ENCODE assay signal across 2 worm cellular contexts in genomic region chrIII:8646021-8646420, ce11.
TF ChIP-seq lines count a peak whose summit lies in the region.

No protein-coding gene starts in this region.

TF ChIP-seq in whole organism, L4 larva, 104 proteins besides CTCF, POLR2A, EP300 and RAD21 (continued from another document):
- TF ChIP-seq hmg-1.1 (GFP tag; IDR thresholded peaks at IDR 0.05; lab: Robert Waterston, UW) (0 out of 2 replicates have a peak, but pooled peaks have one; percentile 12), R02D3.7 (tag; optimal IDR thresholded peaks at IDR 0.05; lab: Kevin White, UChicago) (no peak), egl-27 (tag; optimal IDR thresholded peaks at IDR 0.05; lab: Kevin White, UChicago) (no peak), daf-8 (GFP tag; IDR thresholded peaks at IDR 0.05; lab: Robert Waterston, UW) (no peak)

TF ChIP-seq in whole organism, young adult, 124 proteins besides CTCF, POLR2A, EP300 and RAD21 (continued from another document):
- peak; percentile 41; the same call in 1 of the 2 replicates for TF ChIP-seq D2030.7 (GFP tag; IDR thresholded peaks at IDR 0.05; lab: Robert Waterston, UW)
- TF ChIP-seq ztf-22 (GFP tag; optimal IDR thresholded peaks at IDR 0.05; lab: Kevin White, UChicago) = no peak
- TF ChIP-seq attf-6 (GFP tag; IDR thresholded peaks at IDR 0.05; lab: Robert Waterston, UW) = no peak
- TF ChIP-seq ztf-6 (GFP tag; IDR thresholded peaks at IDR 0.05; lab: Robert Waterston, UW) = no peak
- TF ChIP-seq ccch-3 (GFP tag; optimal IDR thresholded peaks at IDR 0.05; lab: Kevin White, UChicago) = no peak
- TF ChIP-seq hlh-26 (GFP tag; conservative IDR thresholded peaks at IDR 0.05; lab: Robert Waterston, UW) = no peak
- TF ChIP-seq tlf-1 (GFP tag; optimal IDR thresholded peaks at IDR 0.05; lab: Kevin White, UChicago) = no peak
- no peak for TF ChIP-seq B0035.1 (tag; optimal IDR thresholded peaks at IDR 0.05; lab: Kevin White, UChicago)
- no peak for TF ChIP-seq attf-3 (GFP tag; conservative IDR thresholded peaks at IDR 0.05; lab: Robert Waterston, UW)
- TF ChIP-seq egl-18 (GFP tag; IDR thresholded peaks at IDR 0.05; lab: Robert Waterston, UW) = no peak
- 0 out of 2 replicates have a peak, but pooled peaks have one; percentile 8 for TF ChIP-seq ztf-28 (GFP tag; IDR thresholded peaks at IDR 0.05; lab: Robert Waterston, UW)
- peak; percentile 46; the same call in 1 of the 2 replicates for TF ChIP-seq pbrm-1 (GFP tag; IDR thresholded peaks at IDR 0.05; lab: Robert Waterston, UW)
- peak; percentile 33 for TF ChIP-seq madf-10 (tag; optimal IDR thresholded peaks at IDR 0.05; lab: Kevin White, UChicago)
- TF ChIP-seq F39B2.1 (GFP tag; IDR thresholded peaks at IDR 0.05; lab: Robert Waterston, UW) = no peak
- TF ChIP-seq F23B12.7 (tag; optimal IDR thresholded peaks at IDR 0.05; lab: Kevin White, UChicago; ENCODE audit: insufficient read depth) = peak; percentile 39
- TF ChIP-seq lin-54 (GFP tag; optimal IDR thresholded peaks at IDR 0.05; lab: Kevin White, UChicago) = no peak
- TF ChIP-seq dox-1 (GFP tag; IDR thresholded peaks at IDR 0.05; lab: Robert Waterston, UW) = no peak
- no peak for TF ChIP-seq ets-4 (GFP tag; optimal IDR thresholded peaks at IDR 0.05; lab: Kevin White, UChicago)
- no peak for TF ChIP-seq hrde-1 (tag; optimal IDR thresholded peaks at IDR 0.05; lab: Kevin White, UChicago; ENCODE audit: borderline replicate concordance)
- TF ChIP-seq hmg-20 (GFP tag; IDR thresholded peaks at IDR 0.05; lab: Robert Waterston, UW) = no peak
- peak; percentile 34 for TF ChIP-seq athp-1 (tag; optimal IDR thresholded peaks at IDR 0.05; lab: Kevin White, UChicago)
- no peak for TF ChIP-seq pha-4 (tag; optimal IDR thresholded peaks at IDR 0.05; lab: Kevin White, UChicago)
- TF ChIP-seq efl-1 (GFP tag; optimal IDR thresholded peaks at IDR 0.05; lab: Kevin White, UChicago) = no peak
- TF ChIP-seq nhr-120 (GFP tag; IDR thresholded peaks at IDR 0.05; lab: Robert Waterston, UW) = no peak
- TF ChIP-seq mes-4 (tag; optimal IDR thresholded peaks at IDR 0.05; lab: Kevin White, UChicago) = no peak
- TF ChIP-seq lsy-27 (tag; optimal IDR thresholded peaks at IDR 0.05; lab: Kevin White, UChicago; ENCODE audit: borderline replicate concordance, insufficient read depth) = no peak
- no peak for TF ChIP-seq madf-3 (GFP tag; IDR thresholded peaks at IDR 0.05; lab: Robert Waterston, UW)
- no peak for TF ChIP-seq sea-2 (GFP tag; IDR thresholded peaks at IDR 0.05; lab: Robert Waterston, UW)
- no peak for TF ChIP-seq nhr-27 (tag; optimal IDR thresholded peaks at IDR 0.05; lab: Kevin White, UChicago)
- no peak for TF ChIP-seq nhr-179 (tag; optimal IDR thresholded peaks at IDR 0.05; lab: Kevin White, UChicago)
- TF ChIP-seq unc-62 (GFP tag; optimal IDR thresholded peaks at IDR 0.05; lab: Kevin White, UChicago) = no peak
- TF ChIP-seq lin-40 (tag; optimal IDR thresholded peaks at IDR 0.05; lab: Kevin White, UChicago) = no peak
- TF ChIP-seq gei-17 (GFP tag; optimal IDR thresholded peaks at IDR 0.05; lab: Kevin White, UChicago) = no peak
- no peak for TF ChIP-seq dpl-1 (GFP tag; optimal IDR thresholded peaks at IDR 0.05; lab: Kevin White, UChicago)
- TF ChIP-seq egl-44 (GFP tag; IDR thresholded peaks at IDR 0.05; lab: Robert Waterston, UW) = no peak
- no peak for TF ChIP-seq madf-8 (GFP tag; conservative IDR thresholded peaks at IDR 0.05; lab: Robert Waterston, UW)
- peak; percentile 80 for TF ChIP-seq lin-26 (GFP tag; IDR thresholded peaks at IDR 0.05; lab: Robert Waterston, UW)
- no peak for TF ChIP-seq lag-1 (GFP tag; IDR thresholded peaks at IDR 0.05; lab: Robert Waterston, UW)
- no peak for TF ChIP-seq B0019.2 (GFP tag; conservative IDR thresholded peaks at IDR 0.05; lab: Robert Waterston, UW)
- TF ChIP-seq nfyb-1 (GFP tag; IDR thresholded peaks at IDR 0.05; lab: Robert Waterston, UW) = no peak
- no peak for TF ChIP-seq ztf-26 (tag; optimal IDR thresholded peaks at IDR 0.05; lab: Kevin White, UChicago)
- peak; percentile 98 for TF ChIP-seq tbp1 (GFP tag; optimal IDR thresholded peaks at IDR 0.05; lab: Kevin White, UChicago)
- no peak for TF ChIP-seq sptf-2 (GFP tag; optimal IDR thresholded peaks at IDR 0.05; lab: Kevin White, UChicago)
- TF ChIP-seq Y79H2A.3 (GFP tag; conservative IDR thresholded peaks at IDR 0.05; lab: Robert Waterston, UW) = no peak
- TF ChIP-seq F10E7.11 (tag; optimal IDR thresholded peaks at IDR 0.05; lab: Kevin White, UChicago) = no peak
- TF ChIP-seq egrh-3 (GFP tag; IDR thresholded peaks at IDR 0.05; lab: Robert Waterston, UW) = no peak
- no peak for TF ChIP-seq nhr-80 (tag; optimal IDR thresholded peaks at IDR 0.05; lab: Kevin White, UChicago)
- no peak for TF ChIP-seq Y53F4B.3 (GFP tag; IDR thresholded peaks at IDR 0.05; lab: Robert Waterston, UW)
- TF ChIP-seq xnd-1 (tag; optimal IDR thresholded peaks at IDR 0.05; lab: Kevin White, UChicago) = no peak
- no peak for TF ChIP-seq akir-1 (GFP tag; optimal IDR thresholded peaks at IDR 0.05; lab: Kevin White, UChicago)
- TF ChIP-seq fkh-3 (tag; optimal IDR thresholded peaks at IDR 0.05; lab: Kevin White, UChicago) = no peak
- no peak for TF ChIP-seq ceh-91 (GFP tag; IDR thresholded peaks at IDR 0.05; lab: Robert Waterston, UW)
- TF ChIP-seq hmg-1.2 (GFP tag; IDR thresholded peaks at IDR 0.05; lab: Robert Waterston, UW) = peak; percentile 56
- no peak for TF ChIP-seq ztf-3 (GFP tag; optimal IDR thresholded peaks at IDR 0.05; lab: Kevin White, UChicago)
- TF ChIP-seq die-1 (tag; optimal IDR thresholded peaks at IDR 0.05; lab: Kevin White, UChicago) = peak; percentile 80
- no peak for TF ChIP-seq cebp-2 (GFP tag; IDR thresholded peaks at IDR 0.05; lab: Robert Waterston, UW)
- no peak for TF ChIP-seq K11D2.4 (GFP tag; IDR thresholded peaks at IDR 0.05; lab: Robert Waterston, UW)
- peak; percentile 39 for TF ChIP-seq snpc-1.3 (tag; optimal IDR thresholded peaks at IDR 0.05; lab: Kevin White, UChicago; ENCODE audit: insufficient read depth)
- TF ChIP-seq lsl-1 (GFP tag; optimal IDR thresholded peaks at IDR 0.05; lab: Kevin White, UChicago) = peak; percentile 49
- TF ChIP-seq bed-2 (GFP tag; IDR thresholded peaks at IDR 0.05; lab: Robert Waterston, UW) = no peak
- no peak for TF ChIP-seq zfh-2 (GFP tag; conservative IDR thresholded peaks at IDR 0.05; lab: Robert Waterston, UW)
- TF ChIP-seq tbx-9 (tag; optimal IDR thresholded peaks at IDR 0.05; lab: Kevin White, UChicago; ENCODE audit: borderline replicate concordance) = no peak
- TF ChIP-seq hsf-1 (GFP tag; IDR thresholded peaks at IDR 0.05; lab: Robert Waterston, UW) = 0 out of 2 replicates have a peak, but pooled peaks have one; percentile 36
- peak; percentile 61 for TF ChIP-seq snpc-4 (GFP tag; optimal IDR thresholded peaks at IDR 0.05; lab: Kevin White, UChicago)
- peak in 2 of 4 experiments; percentile 22 to 54 for TF ChIP-seq snpc-4 (tag; optimal IDR thresholded peaks at IDR 0.05; lab: Kevin White, UChicago)
- TF ChIP-seq B0261.1 (tag; optimal IDR thresholded peaks at IDR 0.05; lab: Kevin White, UChicago) = peak; percentile 83
- peak; percentile 49; the same call in 1 of the 2 replicates for TF ChIP-seq Y56A3A.18 (GFP tag; IDR thresholded peaks at IDR 0.05; lab: Robert Waterston, UW)
- peak; percentile 78 for TF ChIP-seq rpc-1 (optimal IDR thresholded peaks at IDR 0.05; lab: Kevin White, UChicago)
- peak; percentile 88 for TF ChIP-seq rpc-1 (tag; optimal IDR thresholded peaks at IDR 0.05; lab: Kevin White, UChicago)
- peak; percentile 90 for TF ChIP-seq him-1 (tag; optimal IDR thresholded peaks at IDR 0.05; lab: Kevin White, UChicago)
- no peak for TF ChIP-seq mel-28 (tag; optimal IDR thresholded peaks at IDR 0.05; lab: Kevin White, UChicago; ENCODE audit: borderline replicate concordance)
- TF ChIP-seq unc-130 (GFP tag; optimal IDR thresholded peaks at IDR 0.05; lab: Kevin White, UChicago) = no peak
- no peak for TF ChIP-seq nfya-1 (tag; optimal IDR thresholded peaks at IDR 0.05; lab: Kevin White, UChicago; ENCODE audit: borderline replicate concordance, insufficient read depth)
- no peak for TF ChIP-seq ceh-79 (tag; optimal IDR thresholded peaks at IDR 0.05; lab: Kevin White, UChicago)
- TF ChIP-seq ZK185.1 (tag; optimal IDR thresholded peaks at IDR 0.05; lab: Kevin White, UChicago; ENCODE audit: poor library complexity, severe bottlenecking) = peak; percentile 43
- peak in 1 of 2 experiments; percentile 35 for TF ChIP-seq rec-8 (tag; optimal IDR thresholded peaks at IDR 0.05; lab: Kevin White, UChicago)
- no peak for TF ChIP-seq F22D6.2 (tag; optimal IDR thresholded peaks at IDR 0.05; lab: Kevin White, UChicago)
- TF ChIP-seq K12H6.12 (tag; optimal IDR thresholded peaks at IDR 0.05; lab: Kevin White, UChicago) = no peak
- TF ChIP-seq cebp-1 (GFP tag; IDR thresholded peaks at IDR 0.05; lab: Robert Waterston, UW) = no peak
- TF ChIP-seq cebp-1 (tag; optimal IDR thresholded peaks at IDR 0.05; lab: Kevin White, UChicago) = no peak
- peak; percentile 8 for TF ChIP-seq snpc-1.1 (tag; optimal IDR thresholded peaks at IDR 0.05; lab: Kevin White, UChicago; ENCODE audit: insufficient read depth)
- peak; percentile 13 for TF ChIP-seq T26A5.8 (tag; optimal IDR thresholded peaks at IDR 0.05; lab: Kevin White, UChicago)
